Fruit fly (Drosophila melanogaster) whole organism, adult: ENCODE measurements around the gene CG7148.

Experiments
- CG11617 ChIP-seq: fragments of 200-800 bp; sonication (Bioruptor generic); optimal IDR thresholded peaks from 2 replicates; lab custom pipeline; 2017; ENCODE audit warnings: mild to moderate bottlenecking, missing biosample characterization, missing genetic modification reagents, missing genetic modification characterization
- CG12768 ChIP-seq: fragments of 200-800 bp; sonication (Bioruptor generic); optimal IDR thresholded peaks from 2 replicates; lab custom pipeline; 2017; ENCODE audit warnings: missing biosample characterization, missing genetic modification characterization, mild to moderate bottlenecking, moderate library complexity, missing genetic modification reagents
- CG14711 ChIP-seq: fragments of 200-800 bp; sonication (Bioruptor generic); optimal IDR thresholded peaks from 2 replicates; lab custom pipeline; 2018; ENCODE audit warnings: missing biosample characterization, mild to moderate bottlenecking, missing genetic modification characterization, moderate library complexity
- CG1620 ChIP-seq: fragments of 200-800 bp; sonication (Bioruptor generic); optimal IDR thresholded peaks from 2 replicates; lab custom pipeline; 2016; ENCODE audit warnings: missing biosample characterization, missing genetic modification characterization
- CG7101 ChIP-seq: fragments of 200-800 bp; sonication (Bioruptor generic); optimal IDR thresholded peaks from 2 replicates; lab custom pipeline; 2018; ENCODE audit warnings: missing biosample characterization, mild to moderate bottlenecking, missing genetic modification characterization, moderate library complexity
- Hr96 ChIP-seq: fragments of 200-800 bp; sonication (Bioruptor generic); optimal IDR thresholded peaks from 2 replicates; lab custom pipeline; 2016; ENCODE audit warnings: missing biosample characterization, missing genetic modification characterization
- Mnt ChIP-seq: fragments of 200-800 bp; sonication (Bioruptor generic); optimal IDR thresholded peaks from 2 replicates; lab custom pipeline; 2016; ENCODE audit warnings: missing biosample characterization, mild to moderate bottlenecking, missing genetic modification characterization
- bab1 ChIP-seq: fragments of 200-800 bp; sonication (Bioruptor generic); optimal IDR thresholded peaks from 3 replicates; lab custom pipeline; 2019; ENCODE audit warnings: missing biosample characterization, mild to moderate bottlenecking, missing genetic modification characterization, moderate library complexity
- cnc ChIP-seq, 2 experiments: fragments of >200 bp; optimal IDR thresholded peaks; 2 replicates each; lab custom pipeline; 2017
- kay ChIP-seq: fragments of 200-800 bp; sonication (Bioruptor generic); peaks from one replicate; lab custom pipeline; 2016; ENCODE audit warnings: missing biosample characterization, missing genetic modification characterization, borderline replicate concordance
- pad ChIP-seq: fragments of 200-800 bp; sonication (Bioruptor generic); optimal IDR thresholded peaks from 3 replicates; lab custom pipeline; 2017; ENCODE audit warnings: missing biosample characterization, missing genetic modification characterization, mild to moderate bottlenecking, moderate library complexity, missing genetic modification reagents

The CG7148 gene

DNA sequence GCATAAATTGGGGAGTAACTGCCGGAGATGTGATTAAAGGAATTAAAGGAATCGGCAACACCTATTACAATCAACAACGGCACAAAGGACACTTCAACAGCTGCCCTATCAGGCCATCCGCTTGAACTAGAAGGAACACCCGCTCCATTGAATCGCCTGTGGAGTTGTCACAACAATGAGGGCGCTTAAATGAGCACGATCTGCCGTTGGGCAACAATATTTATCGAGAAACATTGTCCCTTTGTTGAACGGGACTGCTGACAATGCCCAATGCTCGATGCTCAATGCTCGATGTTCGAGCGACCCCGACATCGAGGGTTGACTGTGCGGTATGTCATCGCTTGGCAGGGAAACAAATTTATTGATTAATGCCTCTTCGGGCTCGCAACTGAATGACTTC, 44.2 kb downstream of the CG7148 start:
- no peak for TF ChIP-seq CG11617 (GFP tag; lab: Kevin White, UChicago)
- no peak for TF ChIP-seq pad
- no peak for TF ChIP-seq CG14711
- TF ChIP-seq cnc (optimal IDR thresholded peaks at IDR 0.05; lab: Kevin White, UChicago), result no peak
- no peak for TF ChIP-seq bab1 (GFP tag; lab: Kevin White, UChicago)
- no peak for TF ChIP-seq Hr96 (GFP tag; lab: Kevin White, UChicago)
- TF ChIP-seq Mnt (GFP tag; lab: Kevin White, UChicago), result no peak
- no peak for TF ChIP-seq CG12768 (GFP tag; lab: Kevin White, UChicago)
- TF ChIP-seq kay (GFP tag; lab: Kevin White, UChicago), result no peak
- no peak for TF ChIP-seq CG7101 (tag; lab: Kevin White, UChicago)
- no peak for TF ChIP-seq CG1620 (GFP tag; lab: Kevin White, UChicago)
